Fruit fly (Drosophila melanogaster) whole organism, prepupa: ENCODE data around the gene Tpr2.

Experiments used
- Blimp-1 ChIP-seq: fragments of 200-800 bp; sonication (Bioruptor generic); optimal IDR thresholded peaks from 3 replicates; lab custom pipeline; 2017; ENCODE audit warnings: missing biosample characterization, missing genetic modification characterization, mild to moderate bottlenecking, moderate library complexity, missing genetic modification reagents
- CG10631 ChIP-seq: fragments of 200-800 bp; sonication (Bioruptor generic); optimal IDR thresholded peaks from 2 replicates; lab custom pipeline; 2016; ENCODE audit warnings: missing biosample characterization, missing genetic modification characterization
- CG10669 ChIP-seq: fragments of 200-800 bp; sonication (Bioruptor generic); optimal IDR thresholded peaks from 3 replicates; lab custom pipeline; 2018; ENCODE audit warnings: missing biosample characterization, mild to moderate bottlenecking, missing genetic modification characterization, moderate library complexity
- CG11294 ChIP-seq: fragments of 200-800 bp; sonication (Bioruptor generic); IDR thresholded peaks from 2 replicates; pipeline ENCODE4 v1.3.6; 2022; ENCODE audit warnings: missing biosample characterization, missing genetic modification characterization
- CG11902 ChIP-seq: fragments of 200-800 bp; sonication (Bioruptor generic); optimal IDR thresholded peaks from 3 replicates; lab custom pipeline; 2016; ENCODE audit warnings: missing biosample characterization, missing genetic modification characterization
- CG15336 ChIP-seq: fragments of 200-800 bp; sonication (Bioruptor generic); IDR thresholded peaks from 2 replicates; pipeline ENCODE4 v1.3.6; 2022; ENCODE audit warnings: missing biosample characterization, missing genetic modification characterization
- CG1621 ChIP-seq: fragments of 200-800 bp; sonication (Bioruptor generic); optimal IDR thresholded peaks from 3 replicates; lab custom pipeline; 2018; ENCODE audit warnings: missing biosample characterization, mild to moderate bottlenecking, missing genetic modification characterization
- CG3032 ChIP-seq: fragments of 200-800 bp; optimal IDR thresholded peaks from 2 replicates; lab custom pipeline; 2019; ENCODE audit warnings: missing biosample characterization, mild to moderate bottlenecking, missing genetic modification characterization, moderate library complexity
- CG31627 ChIP-seq: fragments of 200-800 bp; sonication (Bioruptor generic); optimal IDR thresholded peaks from 3 replicates; lab custom pipeline; 2016; ENCODE audit warnings: missing biosample characterization, missing genetic modification characterization
- CG34406 ChIP-seq: fragments of 200-800 bp; sonication (Bioruptor generic); optimal IDR thresholded peaks from 3 replicates; lab custom pipeline; 2016; ENCODE audit warnings: missing biosample characterization, missing genetic modification characterization
- CG3919 ChIP-seq: fragments of 200-800 bp; sonication (Bioruptor generic); optimal IDR thresholded peaks from 3 replicates; lab custom pipeline; 2016; ENCODE audit warnings: missing biosample characterization, missing genetic modification characterization
- CG4318 ChIP-seq: fragments of 200-800 bp; sonication (Bioruptor generic); optimal IDR thresholded peaks from 3 replicates; lab custom pipeline; 2017; ENCODE audit warnings: missing biosample characterization, mild to moderate bottlenecking, missing genetic modification characterization
- CG6163 ChIP-seq: fragments of 200-800 bp; sonication (Bioruptor generic); IDR thresholded peaks from 3 replicates; pipeline ENCODE4 v1.3.6; 2022; ENCODE audit warnings: missing biosample characterization, missing genetic modification characterization
- CG6276 ChIP-seq: fragments of 200-800 bp; sonication (Bioruptor generic); optimal IDR thresholded peaks from 2 replicates; lab custom pipeline; 2017; ENCODE audit warnings: missing biosample characterization, mild to moderate bottlenecking, missing genetic modification characterization
- CG6808 ChIP-seq: fragments of 200-800 bp; sonication (Bioruptor generic); optimal IDR thresholded peaks from 3 replicates; lab custom pipeline; 2017; ENCODE audit warnings: missing biosample characterization, missing genetic modification characterization, mild to moderate bottlenecking, moderate library complexity, missing genetic modification reagents
- CG6854 ChIP-seq: fragments of 200-800 bp; sonication (Bioruptor generic); optimal IDR thresholded peaks from 2 replicates; lab custom pipeline; 2017; ENCODE audit warnings: missing biosample characterization, mild to moderate bottlenecking, missing genetic modification characterization
- CG7368 ChIP-seq: fragments of 200-800 bp; sonication (Bioruptor generic); optimal IDR thresholded peaks from 3 replicates; lab custom pipeline; 2016; ENCODE audit warnings: missing biosample characterization, missing genetic modification characterization
- CG8119 ChIP-seq: fragments of 200-800 bp; sonication (Bioruptor generic); IDR thresholded peaks from 3 replicates; pipeline ENCODE4 v1.3.6; 2022; ENCODE audit warnings: missing biosample characterization, missing genetic modification characterization
- CG8319 ChIP-seq: fragments of 200-800 bp; sonication (Bioruptor generic); optimal IDR thresholded peaks from 3 replicates; lab custom pipeline; 2016; ENCODE audit warnings: missing biosample characterization, missing genetic modification characterization
- CG8632 ChIP-seq: fragments of 200-800 bp; sonication (Bioruptor generic); optimal IDR thresholded peaks from 3 replicates; lab custom pipeline; 2016; ENCODE audit warnings: missing biosample characterization, missing genetic modification characterization
- CG9139 ChIP-seq: fragments of 200-800 bp; sonication (Bioruptor generic); optimal IDR thresholded peaks from 3 replicates; lab custom pipeline; 2017; ENCODE audit warnings: missing biosample characterization, mild to moderate bottlenecking, missing genetic modification characterization
- Eip75B ChIP-seq: fragments of 200-800 bp; sonication (Bioruptor generic); optimal IDR thresholded peaks from 3 replicates; lab custom pipeline; 2016; ENCODE audit warnings: missing biosample characterization, missing genetic modification characterization
- Eip78C ChIP-seq: fragments of 200-800 bp; sonication (Bioruptor generic); peaks from one replicate; lab custom pipeline; 2016; ENCODE audit warnings: missing biosample characterization, missing genetic modification characterization
- Eip93F ChIP-seq: fragments of 200-800 bp; sonication (Bioruptor generic); optimal IDR thresholded peaks from 2 replicates; lab custom pipeline; 2016; ENCODE audit warnings: missing biosample characterization, mild to moderate bottlenecking, missing genetic modification characterization
- Gug ChIP-seq: fragments of 200-800 bp; sonication (Bioruptor generic); IDR thresholded peaks from 2 replicates; pipeline ENCODE4 v1.3.6; 2022; ENCODE audit warnings: missing biosample characterization, missing genetic modification characterization
- Hr38 ChIP-seq: sonication (Bioruptor generic); optimal IDR thresholded peaks from 2 replicates; lab custom pipeline; 2016; ENCODE audit warnings: missing biosample characterization, missing genetic modification characterization
- Hr4 ChIP-seq: fragments of 200-800 bp; sonication (Bioruptor generic); optimal IDR thresholded peaks from 3 replicates; lab custom pipeline; 2016; ENCODE audit warnings: missing biosample characterization, missing genetic modification characterization
- Lpt ChIP-seq: fragments of 200-800 bp; sonication (Bioruptor generic); optimal IDR thresholded peaks from 3 replicates; lab custom pipeline; 2016; ENCODE audit warnings: missing biosample characterization, missing genetic modification characterization
- Met ChIP-seq: fragments of 200-800 bp; sonication (Bioruptor generic); optimal IDR thresholded peaks from 3 replicates; lab custom pipeline; 2016; ENCODE audit warnings: missing biosample characterization, missing genetic modification characterization
- Sox102F ChIP-seq: fragments of 200-800 bp; sonication (Bioruptor generic); optimal IDR thresholded peaks from 2 replicates; lab custom pipeline; 2016; ENCODE audit warnings: missing biosample characterization, mild to moderate bottlenecking, missing genetic modification characterization
- Sox15 ChIP-seq: fragments of 200-800 bp; sonication (Bioruptor generic); optimal IDR thresholded peaks from 3 replicates; lab custom pipeline; 2016; ENCODE audit warnings: missing biosample characterization, missing genetic modification characterization
- achi ChIP-seq: fragments of 200-800 bp; sonication (Bioruptor generic); optimal IDR thresholded peaks from 3 replicates; lab custom pipeline; 2016; ENCODE audit warnings: missing biosample characterization, missing genetic modification characterization
- cyc ChIP-seq: fragments of 200-800 bp; sonication (Bioruptor generic); optimal IDR thresholded peaks from 3 replicates; lab custom pipeline; 2016; ENCODE audit warnings: missing biosample characterization, missing genetic modification characterization
- dac ChIP-seq: fragments of 200-800 bp; sonication (Bioruptor generic); optimal IDR thresholded peaks from 2 replicates; lab custom pipeline; 2017; ENCODE audit warnings: missing biosample characterization, mild to moderate bottlenecking, missing genetic modification characterization
- dsx ChIP-seq: fragments of 200-800 bp; optimal IDR thresholded peaks from 3 replicates; lab custom pipeline; 2019; ENCODE audit warnings: missing biosample characterization, mild to moderate bottlenecking, missing genetic modification characterization, moderate library complexity; ENCODE audit not compliant: poor library complexity, severe bottlenecking
- eg ChIP-seq: fragments of 200-800 bp; sonication (Bioruptor generic); IDR thresholded peaks from 3 replicates; pipeline ENCODE4 v1.3.6; 2022; ENCODE audit warnings: missing biosample characterization, missing genetic modification characterization
- fd59A ChIP-seq: fragments of 200-800 bp; sonication (Bioruptor generic); optimal IDR thresholded peaks from 2 replicates; lab custom pipeline; 2017; ENCODE audit warnings: missing biosample characterization, mild to moderate bottlenecking, missing genetic modification characterization, missing genetic modification reagents
- fd85E ChIP-seq: fragments of 200-800 bp; sonication (Bioruptor generic); optimal IDR thresholded peaks from 3 replicates; lab custom pipeline; 2016; ENCODE audit warnings: missing biosample characterization, missing genetic modification characterization
- fkh ChIP-seq: fragments of 200-800 bp; sonication (Bioruptor generic); optimal IDR thresholded peaks from 3 replicates; lab custom pipeline; 2017; ENCODE audit warnings: missing biosample characterization, mild to moderate bottlenecking, missing genetic modification characterization, moderate library complexity
- lz ChIP-seq: fragments of 200-800 bp; sonication (Bioruptor generic); optimal IDR thresholded peaks from 3 replicates; lab custom pipeline; 2016; ENCODE audit warnings: missing biosample characterization, missing genetic modification characterization
- net ChIP-seq: fragments of 200-800 bp; sonication (Bioruptor generic); optimal IDR thresholded peaks from 3 replicates; lab custom pipeline; 2016; ENCODE audit warnings: missing biosample characterization, missing genetic modification characterization
- salr ChIP-seq, 2 experiments: fragments of 200-800 bp; sonication (Bioruptor generic); optimal IDR thresholded peaks; 3 replicates each; lab custom pipeline; 2016 to 2018; ENCODE audit warnings: missing biosample characterization in 2 of 2, missing genetic modification characterization in 2 of 2, mild to moderate bottlenecking in 1 of 2
- ss ChIP-seq, 2 experiments: fragments of 200-800 bp; sonication (Bioruptor generic); optimal IDR thresholded peaks; 2 replicates in 1 of 2; 3 replicates in 1 of 2; lab custom pipeline; 2017 to 2018; ENCODE audit warnings: mild to moderate bottlenecking in 2 of 2, missing biosample characterization in 2 of 2, missing genetic modification characterization in 2 of 2, moderate library complexity in 1 of 2
- svp ChIP-seq: fragments of 200-800 bp; sonication (Bioruptor generic); peaks from one replicate; lab custom pipeline; 2016; ENCODE audit warnings: missing biosample characterization, missing genetic modification characterization
- topi ChIP-seq: fragments of 200-800 bp; sonication (Bioruptor generic); optimal IDR thresholded peaks from 3 replicates; lab custom pipeline; 2016; ENCODE audit warnings: missing biosample characterization, missing genetic modification characterization
- vri ChIP-seq: fragments of 200-800 bp; sonication (Bioruptor generic); optimal IDR thresholded peaks from 3 replicates; lab custom pipeline; 2016; ENCODE audit warnings: missing biosample characterization, mild to moderate bottlenecking, missing genetic modification characterization

Gene Tpr2

DNA sequence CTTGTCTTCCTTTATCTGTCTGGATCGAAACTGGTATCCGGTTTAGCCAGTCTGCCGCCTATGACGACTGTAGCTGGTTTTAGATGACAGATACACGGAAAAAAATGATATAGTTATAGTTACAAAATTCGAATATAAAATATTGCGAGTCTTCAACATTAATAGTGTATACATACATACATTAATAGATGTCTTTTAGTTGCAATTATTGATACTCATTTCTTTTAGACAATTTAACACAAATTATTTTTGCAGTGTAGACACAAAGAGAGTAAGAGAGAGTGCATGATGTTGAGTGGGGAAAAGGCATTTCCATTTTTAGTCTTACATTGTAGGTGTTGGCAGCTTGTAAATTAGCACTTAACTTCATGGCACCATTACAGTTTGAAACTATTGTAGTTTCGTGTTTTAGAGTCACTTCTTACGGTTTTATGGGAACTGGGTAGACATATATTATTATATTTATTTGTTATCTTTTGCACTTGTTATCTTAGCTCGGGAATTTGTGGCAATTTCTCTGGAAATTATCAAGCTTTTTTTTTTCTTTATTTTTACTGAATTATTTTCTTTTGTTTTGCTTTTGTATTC lies 3.9 kb downstream of the Tpr2 start (continued):
- TF ChIP-seq fd85E (GFP tag; lab: Kevin White, UChicago) (no peak), CG31627 (GFP tag; lab: Kevin White, UChicago) (peak; percentile 83), CG6163 (GFP tag; lab: Robert Waterston, UW) (peak; percentile 81), CG3919 (GFP tag; lab: Kevin White, UChicago) (no peak), Eip75B (GFP tag; lab: Kevin White, UChicago) (peak; percentile 59), CG9139 (GFP tag; lab: Kevin White, UChicago) (no peak), Hr38 (GFP tag; lab: Kevin White, UChicago) (peak; percentile 52), CG6276 (GFP tag; lab: Kevin White, UChicago) (no peak), net (GFP tag; lab: Kevin White, UChicago) (peak; percentile 94), CG8632 (GFP tag; lab: Kevin White, UChicago) (peak; percentile 95), achi (GFP tag; lab: Kevin White, UChicago) (peak; percentile 94), vri (GFP tag; lab: Kevin White, UChicago) (peak; percentile 74), CG10669 (no peak), dac (GFP tag; lab: Kevin White, UChicago) (peak; percentile 49), eg (GFP tag; lab: Robert Waterston, UW) (peak; percentile 62), Met (GFP tag; lab: Kevin White, UChicago) (peak; percentile 29), CG11902 (no peak), CG34406 (GFP tag; lab: Kevin White, UChicago) (peak; percentile 96), fd59A (GFP tag; lab: Kevin White, UChicago) (peak; percentile 88), salr (GFP tag; optimal IDR thresholded peaks at IDR 0.05; lab: Kevin White, UChicago) (peak; percentile 83 to 93), Hr4 (peak; percentile 96), Blimp-1 (GFP tag; lab: Kevin White, UChicago) (no peak), CG1621 (tag; lab: Kevin White, UChicago) (peak; percentile 93), CG11294 (GFP tag; lab: Robert Waterston, UW) (no peak), CG7368 (GFP tag; lab: Kevin White, UChicago) (no peak), CG6854 (GFP tag; lab: Kevin White, UChicago) (no peak)

DNA sequence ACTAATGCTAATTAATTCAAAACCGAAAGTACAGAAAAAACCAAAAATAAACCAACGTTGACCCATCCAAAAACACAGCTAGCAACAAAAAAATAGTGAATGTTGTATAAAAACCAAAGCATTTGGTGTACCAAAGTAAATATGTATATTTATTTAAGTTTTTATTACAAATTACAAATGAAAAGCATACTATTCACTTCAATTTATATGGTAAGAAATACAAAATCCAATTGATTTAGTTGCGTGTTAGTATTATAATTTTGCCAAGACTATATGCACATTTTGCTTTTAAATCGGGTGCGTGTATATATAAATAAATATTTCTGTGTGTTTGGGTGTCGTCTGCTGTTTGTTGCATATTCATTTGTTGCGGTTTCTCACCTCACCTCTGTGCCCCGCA lies 5.9 kb downstream of the Tpr2 start:
- TF ChIP-seq Hr4 = peak; percentile 31
- peak; percentile 8 for TF ChIP-seq achi (GFP tag; lab: Kevin White, UChicago)
- no peak for TF ChIP-seq lz
- peak; percentile 54; the same call in 2 of the 3 replicates for TF ChIP-seq eg (GFP tag; lab: Robert Waterston, UW)
- no peak for TF ChIP-seq CG11902
- peak; percentile 4 for TF ChIP-seq CG6276 (GFP tag; lab: Kevin White, UChicago)
- TF ChIP-seq Sox102F = no peak
- TF ChIP-seq CG15336 = peak; percentile 72
- peak; percentile 55; the same call in 1 of the 3 replicates for TF ChIP-seq CG8119
- TF ChIP-seq Eip78C = peak; percentile 28
- TF ChIP-seq Eip93F (GFP tag; lab: Kevin White, UChicago) = no peak

DNA sequence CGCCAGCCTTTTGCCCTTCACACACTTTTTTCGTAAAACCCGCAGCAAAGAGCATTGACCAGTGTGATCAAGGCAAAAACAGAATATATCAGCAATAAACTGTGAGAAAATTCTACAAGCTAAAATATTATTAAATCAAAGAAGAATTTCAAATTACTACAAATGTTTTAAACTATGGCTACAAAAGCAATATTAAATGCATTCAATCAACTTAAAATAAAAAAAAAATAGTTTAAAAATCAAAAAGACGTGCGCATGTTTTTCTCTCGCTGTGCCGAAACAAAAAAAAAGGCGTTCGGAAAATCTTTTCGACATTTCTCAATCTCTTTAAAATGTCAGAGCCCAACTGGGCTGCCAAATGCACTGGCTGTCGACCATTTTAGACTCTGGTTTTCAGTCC lies 6.8 kb downstream of the Tpr2 start:
- TF ChIP-seq Eip93F (GFP tag; lab: Kevin White, UChicago) = no peak
- no peak for TF ChIP-seq CG6808 (GFP tag; lab: Kevin White, UChicago)
- peak; percentile 63 for TF ChIP-seq CG31627 (GFP tag; lab: Kevin White, UChicago)
- peak; percentile 14 for TF ChIP-seq CG7368 (GFP tag; lab: Kevin White, UChicago)
- TF ChIP-seq achi (GFP tag; lab: Kevin White, UChicago) = peak; percentile 64
- TF ChIP-seq fkh (GFP tag; lab: Kevin White, UChicago) = no peak
- no peak for TF ChIP-seq ss (GFP tag; optimal IDR thresholded peaks at IDR 0.05; lab: Kevin White, UChicago)
- peak; percentile 58 for TF ChIP-seq Lpt (GFP tag; lab: Kevin White, UChicago)
- no peak for TF ChIP-seq CG4318 (GFP tag; lab: Kevin White, UChicago)
- peak; percentile 54 for TF ChIP-seq cyc (GFP tag; lab: Kevin White, UChicago)
- no peak for TF ChIP-seq vri (GFP tag; lab: Kevin White, UChicago)
- peak; percentile 52 for TF ChIP-seq CG10631 (GFP tag; lab: Kevin White, UChicago)
- no peak for TF ChIP-seq dsx
- peak; percentile 38 for TF ChIP-seq topi (GFP tag; lab: Kevin White, UChicago)
- TF ChIP-seq CG11902 = no peak
- peak; percentile 32 for TF ChIP-seq Eip75B (GFP tag; lab: Kevin White, UChicago)
- TF ChIP-seq Gug (GFP tag; lab: Robert Waterston, UW) = peak; percentile 49
- TF ChIP-seq Sox102F = peak; percentile 48
- peak; percentile 67 for TF ChIP-seq svp
- no peak for TF ChIP-seq fd59A (GFP tag; lab: Kevin White, UChicago)
- no peak for TF ChIP-seq CG6854 (GFP tag; lab: Kevin White, UChicago)
- TF ChIP-seq CG15336 = peak; percentile 72
- no peak for TF ChIP-seq CG8319 (GFP tag; lab: Kevin White, UChicago)
- TF ChIP-seq salr (GFP tag; optimal IDR thresholded peaks at IDR 0.05; lab: Kevin White, UChicago) = peak in 1 of 2 experiments; percentile 41
- no peak for TF ChIP-seq CG3032
- TF ChIP-seq CG8119 = peak; percentile 73
- peak; percentile 8 for TF ChIP-seq Sox15 (GFP tag; lab: Kevin White, UChicago)
